Fruit fly (Drosophila melanogaster) whole organism, pupa: ENCODE results near the gene Ythdf.

Experiments
- CG10348 ChIP-seq: fragments of 200-800 bp; sonication (Bioruptor generic); IDR thresholded peaks from 2 replicates; pipeline ENCODE4 v1.3.6; 2022; ENCODE audit warnings: missing biosample characterization, missing genetic modification characterization
- CG13204 ChIP-seq: fragments of 200-800 bp; sonication (Bioruptor generic); optimal IDR thresholded peaks from 2 replicates; lab custom pipeline; 2018; ENCODE audit warnings: missing biosample characterization, mild to moderate bottlenecking, missing genetic modification characterization, moderate library complexity
- CG14655 ChIP-seq: fragments of 200-800 bp; sonication (Bioruptor generic); optimal IDR thresholded peaks from 3 replicates; lab custom pipeline; 2017; ENCODE audit warnings: mild to moderate bottlenecking, missing biosample characterization, missing genetic modification reagents, missing genetic modification characterization
- CG17806 ChIP-seq: fragments of 200-800 bp; sonication (Bioruptor generic); optimal IDR thresholded peaks from 2 replicates; lab custom pipeline; 2018; ENCODE audit warnings: missing biosample characterization, mild to moderate bottlenecking, missing genetic modification characterization, moderate library complexity
- CG8159 ChIP-seq: fragments of 200-800 bp; sonication (Bioruptor generic); optimal IDR thresholded peaks from 3 replicates; lab custom pipeline; 2018; ENCODE audit warnings: missing biosample characterization, mild to moderate bottlenecking, missing genetic modification characterization, moderate library complexity
- CG9948 ChIP-seq: fragments of 200-800 bp; sonication (Bioruptor generic); optimal IDR thresholded peaks from 2 replicates; lab custom pipeline; 2018; ENCODE audit warnings: missing biosample characterization, mild to moderate bottlenecking, missing genetic modification characterization, moderate library complexity
- EcR ChIP-seq: fragments of 200-800 bp; sonication (Bioruptor generic); optimal IDR thresholded peaks from 3 replicates; lab custom pipeline; 2019; ENCODE audit warnings: missing biosample characterization, missing genetic modification characterization, mild to moderate bottlenecking, moderate library complexity, missing genetic modification reagents
- Ets98B ChIP-seq: fragments of 200-800 bp; sonication (Bioruptor generic); IDR thresholded peaks from 2 replicates; pipeline ENCODE4 v1.3.6; 2022; ENCODE audit warnings: missing biosample characterization, missing genetic modification characterization
- Pif1A ChIP-seq: fragments of 200-800 bp; sonication (Bioruptor generic); optimal IDR thresholded peaks from 3 replicates; lab custom pipeline; 2016; ENCODE audit warnings: missing biosample characterization, missing genetic modification characterization
- rn ChIP-seq: fragments of 200-800 bp; sonication (Bioruptor generic); IDR thresholded peaks from 2 replicates; pipeline ENCODE4 v1.3.6; 2022; ENCODE audit warnings: missing biosample characterization, missing genetic modification characterization

- TF ChIP-seq Pif1A (no peak), CG8159 (tag; lab: Kevin White, UChicago) (no peak), CG17806 (no peak), EcR (GFP tag; lab: Kevin White, UChicago) (no peak), CG10348 (GFP tag; lab: Robert Waterston, UW) (no peak), rn (no peak), CG14655 (GFP tag; lab: Kevin White, UChicago) (no peak), Ets98B (GFP tag; lab: Robert Waterston, UW) (no peak), CG13204 (GFP tag; lab: Kevin White, UChicago) (no peak), CG9948 (tag; lab: Kevin White, UChicago) (no peak)
These were observed 6.4 kb downstream of the Ythdf start for dm6 chr3R:25032686-25033085.
